Fruit fly (Drosophila melanogaster) whole organism, prepupa: ENCODE data around the gene CG8861.

Source experiments
- Blimp-1 ChIP-seq: fragments of 200-800 bp; sonication (Bioruptor generic); optimal IDR thresholded peaks from 3 replicates; lab custom pipeline; 2017; ENCODE audit warnings: missing biosample characterization, missing genetic modification characterization, mild to moderate bottlenecking, moderate library complexity, missing genetic modification reagents
- CG10669 ChIP-seq: fragments of 200-800 bp; sonication (Bioruptor generic); optimal IDR thresholded peaks from 3 replicates; lab custom pipeline; 2018; ENCODE audit warnings: missing biosample characterization, mild to moderate bottlenecking, missing genetic modification characterization, moderate library complexity
- CG11762 ChIP-seq: fragments of 200-800 bp; sonication (Bioruptor generic); optimal IDR thresholded peaks from 3 replicates; lab custom pipeline; 2016; ENCODE audit warnings: missing biosample characterization, missing genetic modification characterization; ENCODE audit not compliant: insufficient read depth
- CG15336 ChIP-seq: fragments of 200-800 bp; sonication (Bioruptor generic); IDR thresholded peaks from 2 replicates; pipeline ENCODE4 v1.3.6; 2022; ENCODE audit warnings: missing biosample characterization, missing genetic modification characterization
- CG1621 ChIP-seq: fragments of 200-800 bp; sonication (Bioruptor generic); optimal IDR thresholded peaks from 3 replicates; lab custom pipeline; 2018; ENCODE audit warnings: missing biosample characterization, mild to moderate bottlenecking, missing genetic modification characterization
- CG16779 ChIP-seq: fragments of 200-800 bp; sonication (Bioruptor generic); optimal IDR thresholded peaks from 3 replicates; lab custom pipeline; 2017; ENCODE audit warnings: missing biosample characterization, mild to moderate bottlenecking, missing genetic modification characterization
- CG3032 ChIP-seq: fragments of 200-800 bp; optimal IDR thresholded peaks from 2 replicates; lab custom pipeline; 2019; ENCODE audit warnings: missing biosample characterization, mild to moderate bottlenecking, missing genetic modification characterization, moderate library complexity
- CG31627 ChIP-seq: fragments of 200-800 bp; sonication (Bioruptor generic); optimal IDR thresholded peaks from 3 replicates; lab custom pipeline; 2016; ENCODE audit warnings: missing biosample characterization, missing genetic modification characterization
- CG32006 ChIP-seq: fragments of 200-800 bp; sonication (Bioruptor generic); optimal IDR thresholded peaks from 3 replicates; lab custom pipeline; 2017; ENCODE audit warnings: missing biosample characterization, mild to moderate bottlenecking, missing genetic modification characterization
- CG34406 ChIP-seq: fragments of 200-800 bp; sonication (Bioruptor generic); optimal IDR thresholded peaks from 3 replicates; lab custom pipeline; 2016; ENCODE audit warnings: missing biosample characterization, missing genetic modification characterization
- CG3919 ChIP-seq: fragments of 200-800 bp; sonication (Bioruptor generic); optimal IDR thresholded peaks from 3 replicates; lab custom pipeline; 2016; ENCODE audit warnings: missing biosample characterization, missing genetic modification characterization
- CG4318 ChIP-seq: fragments of 200-800 bp; sonication (Bioruptor generic); optimal IDR thresholded peaks from 3 replicates; lab custom pipeline; 2017; ENCODE audit warnings: missing biosample characterization, mild to moderate bottlenecking, missing genetic modification characterization
- CG6808 ChIP-seq: fragments of 200-800 bp; sonication (Bioruptor generic); optimal IDR thresholded peaks from 3 replicates; lab custom pipeline; 2017; ENCODE audit warnings: missing biosample characterization, missing genetic modification characterization, mild to moderate bottlenecking, moderate library complexity, missing genetic modification reagents
- CG7368 ChIP-seq: fragments of 200-800 bp; sonication (Bioruptor generic); optimal IDR thresholded peaks from 3 replicates; lab custom pipeline; 2016; ENCODE audit warnings: missing biosample characterization, missing genetic modification characterization
- CG8119 ChIP-seq: fragments of 200-800 bp; sonication (Bioruptor generic); IDR thresholded peaks from 3 replicates; pipeline ENCODE4 v1.3.6; 2022; ENCODE audit warnings: missing biosample characterization, missing genetic modification characterization
- CG8319 ChIP-seq: fragments of 200-800 bp; sonication (Bioruptor generic); optimal IDR thresholded peaks from 3 replicates; lab custom pipeline; 2016; ENCODE audit warnings: missing biosample characterization, missing genetic modification characterization
- CG9139 ChIP-seq: fragments of 200-800 bp; sonication (Bioruptor generic); optimal IDR thresholded peaks from 3 replicates; lab custom pipeline; 2017; ENCODE audit warnings: missing biosample characterization, mild to moderate bottlenecking, missing genetic modification characterization
- Eip75B ChIP-seq: fragments of 200-800 bp; sonication (Bioruptor generic); optimal IDR thresholded peaks from 3 replicates; lab custom pipeline; 2016; ENCODE audit warnings: missing biosample characterization, missing genetic modification characterization
- Eip93F ChIP-seq: fragments of 200-800 bp; sonication (Bioruptor generic); optimal IDR thresholded peaks from 2 replicates; lab custom pipeline; 2016; ENCODE audit warnings: missing biosample characterization, mild to moderate bottlenecking, missing genetic modification characterization
- Ets21C ChIP-seq: fragments of 200-800 bp; sonication (Bioruptor generic); optimal IDR thresholded peaks from 3 replicates; lab custom pipeline; 2016; ENCODE audit warnings: missing biosample characterization, missing genetic modification characterization
- Gug ChIP-seq: fragments of 200-800 bp; sonication (Bioruptor generic); IDR thresholded peaks from 2 replicates; pipeline ENCODE4 v1.3.6; 2022; ENCODE audit warnings: missing biosample characterization, missing genetic modification characterization
- Hr38 ChIP-seq: sonication (Bioruptor generic); optimal IDR thresholded peaks from 2 replicates; lab custom pipeline; 2016; ENCODE audit warnings: missing biosample characterization, missing genetic modification characterization
- Hr39 ChIP-seq: fragments of 200-800 bp; sonication (Bioruptor generic); optimal IDR thresholded peaks from 2 replicates; lab custom pipeline; 2016; ENCODE audit warnings: missing biosample characterization, missing genetic modification characterization
- Hr4 ChIP-seq: fragments of 200-800 bp; sonication (Bioruptor generic); optimal IDR thresholded peaks from 3 replicates; lab custom pipeline; 2016; ENCODE audit warnings: missing biosample characterization, missing genetic modification characterization
- Lpt ChIP-seq: fragments of 200-800 bp; sonication (Bioruptor generic); optimal IDR thresholded peaks from 3 replicates; lab custom pipeline; 2016; ENCODE audit warnings: missing biosample characterization, missing genetic modification characterization
- Met ChIP-seq: fragments of 200-800 bp; sonication (Bioruptor generic); optimal IDR thresholded peaks from 3 replicates; lab custom pipeline; 2016; ENCODE audit warnings: missing biosample characterization, missing genetic modification characterization
- Smox ChIP-seq: fragments of 200-800 bp; sonication (Bioruptor generic); optimal IDR thresholded peaks from 3 replicates; lab custom pipeline; 2016; ENCODE audit warnings: missing biosample characterization, missing genetic modification characterization
- Sox102F ChIP-seq: fragments of 200-800 bp; sonication (Bioruptor generic); optimal IDR thresholded peaks from 2 replicates; lab custom pipeline; 2016; ENCODE audit warnings: missing biosample characterization, mild to moderate bottlenecking, missing genetic modification characterization
- Sox14 ChIP-seq: fragments of 200-800 bp; sonication (Bioruptor generic); optimal IDR thresholded peaks from 3 replicates; lab custom pipeline; 2016; ENCODE audit warnings: missing biosample characterization, missing genetic modification characterization
- Sox15 ChIP-seq: fragments of 200-800 bp; sonication (Bioruptor generic); optimal IDR thresholded peaks from 3 replicates; lab custom pipeline; 2016; ENCODE audit warnings: missing biosample characterization, missing genetic modification characterization
- acj6 ChIP-seq: fragments of 200-800 bp; sonication (Bioruptor generic); optimal IDR thresholded peaks from 3 replicates; lab custom pipeline; 2016; ENCODE audit warnings: missing biosample characterization, missing genetic modification characterization
- cyc ChIP-seq: fragments of 200-800 bp; sonication (Bioruptor generic); optimal IDR thresholded peaks from 3 replicates; lab custom pipeline; 2016; ENCODE audit warnings: missing biosample characterization, missing genetic modification characterization
- dsx ChIP-seq: fragments of 200-800 bp; optimal IDR thresholded peaks from 3 replicates; lab custom pipeline; 2019; ENCODE audit warnings: missing biosample characterization, mild to moderate bottlenecking, missing genetic modification characterization, moderate library complexity; ENCODE audit not compliant: poor library complexity, severe bottlenecking
- eg ChIP-seq: fragments of 200-800 bp; sonication (Bioruptor generic); IDR thresholded peaks from 3 replicates; pipeline ENCODE4 v1.3.6; 2022; ENCODE audit warnings: missing biosample characterization, missing genetic modification characterization
- esn ChIP-seq: fragments of 200-800 bp; sonication (Bioruptor generic); optimal IDR thresholded peaks from 2 replicates; lab custom pipeline; 2016; ENCODE audit warnings: missing biosample characterization, mild to moderate bottlenecking, missing genetic modification characterization, moderate library complexity
- fd59A ChIP-seq: fragments of 200-800 bp; sonication (Bioruptor generic); optimal IDR thresholded peaks from 2 replicates; lab custom pipeline; 2017; ENCODE audit warnings: missing biosample characterization, mild to moderate bottlenecking, missing genetic modification characterization, missing genetic modification reagents
- fkh ChIP-seq: fragments of 200-800 bp; sonication (Bioruptor generic); optimal IDR thresholded peaks from 3 replicates; lab custom pipeline; 2017; ENCODE audit warnings: missing biosample characterization, mild to moderate bottlenecking, missing genetic modification characterization, moderate library complexity
- lz ChIP-seq: fragments of 200-800 bp; sonication (Bioruptor generic); optimal IDR thresholded peaks from 3 replicates; lab custom pipeline; 2016; ENCODE audit warnings: missing biosample characterization, missing genetic modification characterization
- net ChIP-seq: fragments of 200-800 bp; sonication (Bioruptor generic); optimal IDR thresholded peaks from 3 replicates; lab custom pipeline; 2016; ENCODE audit warnings: missing biosample characterization, missing genetic modification characterization
- pdm3 ChIP-seq: fragments of 200-800 bp; sonication (Bioruptor generic); optimal IDR thresholded peaks from 3 replicates; lab custom pipeline; 2016; ENCODE audit warnings: missing biosample characterization, missing genetic modification characterization
- salr ChIP-seq, 2 experiments: fragments of 200-800 bp; sonication (Bioruptor generic); optimal IDR thresholded peaks; 3 replicates each; lab custom pipeline; 2016 to 2018; ENCODE audit warnings: missing biosample characterization in 2 of 2, missing genetic modification characterization in 2 of 2, mild to moderate bottlenecking in 1 of 2
- spab ChIP-seq: fragments of 200-800 bp; sonication (Bioruptor generic); optimal IDR thresholded peaks from 2 replicates; lab custom pipeline; 2017; ENCODE audit warnings: missing biosample characterization, mild to moderate bottlenecking, missing genetic modification characterization, missing genetic modification reagents
- svp ChIP-seq: fragments of 200-800 bp; sonication (Bioruptor generic); peaks from one replicate; lab custom pipeline; 2016; ENCODE audit warnings: missing biosample characterization, missing genetic modification characterization
- topi ChIP-seq: fragments of 200-800 bp; sonication (Bioruptor generic); optimal IDR thresholded peaks from 3 replicates; lab custom pipeline; 2016; ENCODE audit warnings: missing biosample characterization, missing genetic modification characterization
- vri ChIP-seq: fragments of 200-800 bp; sonication (Bioruptor generic); optimal IDR thresholded peaks from 3 replicates; lab custom pipeline; 2016; ENCODE audit warnings: missing biosample characterization, mild to moderate bottlenecking, missing genetic modification characterization

Gene CG8861

dm6 chr3R:9249025-9249735, 79.1 kb downstream of the CG8861 start (continued):
- TF ChIP-seq fkh: no peak
- TF ChIP-seq spab (GFP tag; lab: Kevin White, UChicago): peak; percentile 21
- no peak for TF ChIP-seq salr (GFP tag; optimal IDR thresholded peaks at IDR 0.05; lab: Kevin White, UChicago)
- TF ChIP-seq svp: peak; percentile 72
- TF ChIP-seq Eip93F (GFP tag; lab: Kevin White, UChicago): peak; percentile 36
- TF ChIP-seq dsx (GFP tag; lab: Kevin White, UChicago): peak; percentile 13
- TF ChIP-seq CG3919 (GFP tag; lab: Kevin White, UChicago): peak; percentile 37
- peak; percentile 20 for TF ChIP-seq Eip75B
- peak; percentile 15 for TF ChIP-seq CG31627 (GFP tag; lab: Kevin White, UChicago)
- TF ChIP-seq lz (GFP tag; lab: Kevin White, UChicago): peak; percentile 26
- 0 out of 2 replicates have a peak, but pooled peaks have one; percentile 7 for TF ChIP-seq CG15336 (GFP tag; lab: Robert Waterston, UW)

- TF ChIP-seq CG6808 (GFP tag; lab: Kevin White, UChicago) (peak; percentile 76), CG1621 (tag; lab: Kevin White, UChicago) (peak; percentile 54), Hr39 (GFP tag; lab: Kevin White, UChicago) (peak; percentile 82), cyc (GFP tag; lab: Kevin White, UChicago) (peak; percentile 86), Ets21C (GFP tag; lab: Kevin White, UChicago) (peak; percentile 81), CG8119 (GFP tag; lab: Robert Waterston, UW) (peak; percentile 84), spab (GFP tag; lab: Kevin White, UChicago) (peak; percentile 55), Eip93F (GFP tag; lab: Kevin White, UChicago) (peak; percentile 68), dsx (GFP tag; lab: Kevin White, UChicago) (peak; percentile 73), esn (GFP tag; lab: Kevin White, UChicago) (peak; percentile 95), CG7368 (peak; percentile 58), vri (peak; percentile 81), Met (GFP tag; lab: Kevin White, UChicago) (peak; percentile 94), svp (peak; percentile 96), CG3032 (peak; percentile 66), CG4318 (GFP tag; lab: Kevin White, UChicago) (peak; percentile 49), Blimp-1 (GFP tag; lab: Kevin White, UChicago) (peak; percentile 79), fkh (peak; percentile 37), CG16779 (tag; lab: Kevin White, UChicago) (peak; percentile 60), Lpt (GFP tag; lab: Kevin White, UChicago) (peak; percentile 69), CG9139 (GFP tag; lab: Kevin White, UChicago) (peak; percentile 56), acj6 (peak; percentile 81), CG3919 (GFP tag; lab: Kevin White, UChicago) (peak; percentile 86), CG11762 (peak; percentile 79), pdm3 (GFP tag; lab: Kevin White, UChicago) (peak; percentile 81), salr (GFP tag; optimal IDR thresholded peaks at IDR 0.05; lab: Kevin White, UChicago) (peak in 1 of 2 experiments; percentile 78), Sox15 (GFP tag; lab: Kevin White, UChicago) (peak; percentile 46), topi (GFP tag; lab: Kevin White, UChicago) (peak; percentile 94), Sox14 (peak; percentile 90), Hr4 (GFP tag; lab: Kevin White, UChicago) (peak; percentile 83), net (peak; percentile 61), CG32006 (GFP tag; lab: Kevin White, UChicago) (peak; percentile 82), Sox102F (peak; percentile 93), CG31627 (GFP tag; lab: Kevin White, UChicago) (peak; percentile 86), Smox (peak; percentile 91), Hr38 (GFP tag; lab: Kevin White, UChicago) (no peak), eg (GFP tag; lab: Robert Waterston, UW) (peak; percentile 78), CG10669 (GFP tag; lab: Kevin White, UChicago) (peak; percentile 63), CG8319 (GFP tag; lab: Kevin White, UChicago) (peak; percentile 61), Gug (GFP tag; lab: Robert Waterston, UW) (peak; percentile 51), lz (GFP tag; lab: Kevin White, UChicago) (peak; percentile 89), fd59A (GFP tag; lab: Kevin White, UChicago) (peak; percentile 33), CG34406 (peak; percentile 83)
Observed at dm6 chr3R:9246879-9247621, 81.3 kb downstream of the CG8861 start.
